Worm (Caenorhabditis elegans): ENCODE results near the gene ztf-18.

- TF ChIP-seq nhr-77 (tag; optimal IDR thresholded peaks at IDR 0.05), result no peak
- TF ChIP-seq nhr-237 (tag; optimal IDR thresholded peaks at IDR 0.05), result no peak
- no peak for TF ChIP-seq aly-2 (tag; optimal IDR thresholded peaks at IDR 0.05)
- no peak for TF ChIP-seq rbr-2 (tag; optimal IDR thresholded peaks at IDR 0.05)
- no peak for TF ChIP-seq F49E8.2 (tag; optimal IDR thresholded peaks at IDR 0.05; ENCODE audit: borderline replicate concordance)
- TF ChIP-seq zag-1 (tag; optimal IDR thresholded peaks at IDR 0.05), result no peak
- TF ChIP-seq daf-16 (GFP tag; optimal IDR thresholded peaks at IDR 0.05), result no peak
- TF ChIP-seq daf-16 (tag; optimal IDR thresholded peaks at IDR 0.05), result no peak
- no peak for TF ChIP-seq zip-2 (tag; optimal IDR thresholded peaks at IDR 0.05)
- TF ChIP-seq unc-39 (tag; optimal IDR thresholded peaks at IDR 0.05), result no peak
- no peak for TF ChIP-seq lin-13 (GFP tag; optimal IDR thresholded peaks at IDR 0.05)
These were observed 14.7 kb downstream of the ztf-18 start for ce11 chrIII:880840-881239.
